Worm (Caenorhabditis elegans) whole organism, L3 larva: ENCODE measurements around the gene ceh-75.

Experiments used
- R02D3.7 ChIP-seq: fragments of 150-350 bp; optimal IDR thresholded peaks from 2 replicates; lab custom pipeline; 2014; ENCODE audit warnings: missing biosample characterization, missing genetic modification characterization
- ZK546.5 ChIP-seq: sonication (generic microtip); optimal IDR thresholded peaks from 2 replicates; lab custom pipeline; 2017; ENCODE audit warnings: missing biosample characterization, missing genetic modification characterization
- aly-2 ChIP-seq: fragments of 150-350 bp; optimal IDR thresholded peaks from 2 replicates; lab custom pipeline; 2014; ENCODE audit warnings: missing biosample characterization, missing genetic modification characterization
- ama-1 ChIP-seq: fragments of 150-350 bp; optimal IDR thresholded peaks from 2 replicates; lab custom pipeline; 2018
- ceh-16 ChIP-seq: sonication (generic microtip); optimal IDR thresholded peaks from 2 replicates; lab custom pipeline; 2017; ENCODE audit warnings: missing biosample characterization, missing genetic modification characterization
- ceh-82 ChIP-seq: fragments of 150-350 bp; optimal IDR thresholded peaks from 2 replicates; lab custom pipeline; 2014; ENCODE audit warnings: missing biosample characterization, missing genetic modification characterization
- ceh-9 ChIP-seq: sonication (generic microtip); optimal IDR thresholded peaks from 2 replicates; lab custom pipeline; 2018; ENCODE audit warnings: missing biosample characterization, missing genetic modification characterization
- egl-27 ChIP-seq: sonication (generic microtip); optimal IDR thresholded peaks from 4 replicates; lab custom pipeline; 2017; ENCODE audit warnings: missing biosample characterization, missing genetic modification reagents, missing genetic modification characterization
- egl-5 ChIP-seq: fragments of 150-350 bp; optimal IDR thresholded peaks from 2 replicates; lab custom pipeline; 2017; ENCODE audit warnings: missing biosample characterization, missing genetic modification reagents, missing genetic modification characterization, inconsistent platforms
- elt-2 ChIP-seq: sonication (generic microtip); optimal IDR thresholded peaks from 2 replicates; lab custom pipeline; 2016; ENCODE audit warnings: missing genetic modification reagents, mild to moderate bottlenecking, missing genetic modification characterization, missing compliant biosample characterization
- eor-1 ChIP-seq, 2 experiments: fragments of 150-350 bp; optimal IDR thresholded peaks; 2 replicates each; lab custom pipeline; 2014 to 2018; ENCODE audit warnings: missing biosample characterization in 2 of 2, missing genetic modification characterization in 2 of 2
- fos-1 ChIP-seq: fragments of 150-350 bp; optimal IDR thresholded peaks from 2 replicates; lab custom pipeline; 2014; ENCODE audit warnings: missing biosample characterization, missing genetic modification characterization
- hmg-11 ChIP-seq: sonication (generic microtip); optimal IDR thresholded peaks from 2 replicates; lab custom pipeline; 2016; ENCODE audit warnings: missing genetic modification characterization, missing compliant biosample characterization
- jun-1 ChIP-seq: fragments of 150-350 bp; optimal IDR thresholded peaks from 2 replicates; lab custom pipeline; 2014; ENCODE audit warnings: missing biosample characterization, missing genetic modification reagents, missing genetic modification characterization
- lin-15B ChIP-seq: fragments of 150-350 bp; optimal IDR thresholded peaks from 2 replicates; lab custom pipeline; 2014; ENCODE audit warnings: missing biosample characterization, missing genetic modification characterization
- lin-39 ChIP-seq: fragments of 150-350 bp; optimal IDR thresholded peaks from 2 replicates; lab custom pipeline; 2018; ENCODE audit warnings: missing biosample characterization, missing genetic modification reagents, missing genetic modification characterization
- lsy-12 ChIP-seq: sonication (generic microtip); optimal IDR thresholded peaks from 2 replicates; lab custom pipeline; 2016; ENCODE audit warnings: mild to moderate bottlenecking, missing genetic modification characterization, missing compliant biosample characterization
- nfya-1 ChIP-seq: sonication (generic microtip); optimal IDR thresholded peaks from 2 replicates; lab custom pipeline; 2017; ENCODE audit warnings: missing genetic modification characterization, mild to moderate bottlenecking, missing compliant biosample characterization, antibody characterized with exemption, moderate library complexity; ENCODE audit not compliant: insufficient read depth
- nhr-12 ChIP-seq: fragments of 150-350 bp; optimal IDR thresholded peaks from 2 replicates; lab custom pipeline; 2014; ENCODE audit warnings: missing biosample characterization, missing genetic modification characterization
- nhr-237 ChIP-seq: fragments of 150-350 bp; optimal IDR thresholded peaks from 2 replicates; lab custom pipeline; 2014; ENCODE audit warnings: missing biosample characterization, missing genetic modification characterization
- nhr-25 ChIP-seq: sonication (generic microtip); optimal IDR thresholded peaks from 2 replicates; lab custom pipeline; 2017; ENCODE audit warnings: missing biosample characterization, missing genetic modification characterization
- nhr-28 ChIP-seq: fragments of 150-350 bp; optimal IDR thresholded peaks from 2 replicates; lab custom pipeline; 2014; ENCODE audit warnings: missing biosample characterization, missing genetic modification characterization
- nhr-43 ChIP-seq: sonication (generic microtip); optimal IDR thresholded peaks from 2 replicates; lab custom pipeline; 2016; ENCODE audit warnings: mild to moderate bottlenecking, missing genetic modification characterization, missing compliant biosample characterization; ENCODE audit not compliant: poor library complexity, severe bottlenecking
- nhr-67 ChIP-seq: fragments of 150-350 bp; optimal IDR thresholded peaks from 2 replicates; lab custom pipeline; 2014; ENCODE audit warnings: missing biosample characterization, missing genetic modification characterization
- nhr-76 ChIP-seq: fragments of 150-350 bp; sonication (generic microtip); optimal IDR thresholded peaks from 5 replicates; lab custom pipeline; 2014; ENCODE audit warnings: missing biosample characterization, missing genetic modification characterization
- nhr-77 ChIP-seq: fragments of 150-350 bp; optimal IDR thresholded peaks from 2 replicates; lab custom pipeline; 2014; ENCODE audit warnings: missing biosample characterization, missing genetic modification characterization
- skn-1 ChIP-seq: fragments of 150-350 bp; optimal IDR thresholded peaks from 2 replicates; lab custom pipeline; 2014; ENCODE audit warnings: missing biosample characterization, missing genetic modification characterization
- snpc-4 ChIP-seq: fragments of 150-350 bp; optimal IDR thresholded peaks from 2 replicates; lab custom pipeline; 2014; ENCODE audit warnings: missing biosample characterization, missing genetic modification characterization
- tbx-2 ChIP-seq: sonication (generic microtip); optimal IDR thresholded peaks from 2 replicates; lab custom pipeline; 2016; ENCODE audit warnings: mild to moderate bottlenecking, missing genetic modification characterization, missing compliant biosample characterization
- unc-62 ChIP-seq: fragments of 150-350 bp; sonication (generic microtip); optimal IDR thresholded peaks from 4 replicates; lab custom pipeline; 2014; ENCODE audit warnings: missing biosample characterization, missing genetic modification reagents, missing genetic modification characterization
- zag-1 ChIP-seq: fragments of 150-350 bp; optimal IDR thresholded peaks from 2 replicates; lab custom pipeline; 2014; ENCODE audit warnings: missing biosample characterization, missing genetic modification characterization
- ztf-11 ChIP-seq: fragments of 150-350 bp; optimal IDR thresholded peaks from 2 replicates; lab custom pipeline; 2014; ENCODE audit warnings: missing biosample characterization, missing genetic modification characterization
- ztf-4 ChIP-seq: fragments of 150-350 bp; optimal IDR thresholded peaks from 2 replicates; lab custom pipeline; 2014; ENCODE audit warnings: missing biosample characterization, missing genetic modification characterization

ceh-75 gene

ce11 chrV:9962916-9963315 lies 41.8 kb downstream of the ceh-75 start:
- no peak for TF ChIP-seq lsy-12 (tag; lab: Kevin White, UChicago)
- peak; percentile 69 for TF ChIP-seq nhr-25 (tag; lab: Kevin White, UChicago)

- TF ChIP-seq nfya-1 (tag; lab: Kevin White, UChicago) (peak; percentile 5), lin-39 (tag; lab: Kevin White, UChicago) (peak; percentile 61), lsy-12 (tag; lab: Kevin White, UChicago) (no peak)
Observed at ce11 chrV:9964152-9964785, 43.1 kb downstream of the ceh-75 start.

ce11 chrV:9965891-9966290 lies 44.8 kb downstream of the ceh-75 start:
- TF ChIP-seq ceh-16 (tag; lab: Kevin White, UChicago) = no peak
- TF ChIP-seq nhr-76 (tag; lab: Kevin White, UChicago) = no peak
- no peak for TF ChIP-seq nhr-12 (tag; lab: Kevin White, UChicago)
- TF ChIP-seq ztf-11 (tag; lab: Kevin White, UChicago) = no peak
- TF ChIP-seq lsy-12 (tag; lab: Kevin White, UChicago) = no peak
- no peak for TF ChIP-seq tbx-2 (tag; lab: Kevin White, UChicago)
- TF ChIP-seq ceh-9 = no peak
- TF ChIP-seq skn-1 (tag; lab: Kevin White, UChicago) = no peak
- no peak for TF ChIP-seq ZK546.5
- no peak for TF ChIP-seq nhr-237 (tag; lab: Kevin White, UChicago)
- no peak for TF ChIP-seq aly-2 (tag; lab: Kevin White, UChicago)
- TF ChIP-seq zag-1 (tag; lab: Kevin White, UChicago) = no peak

- peak; percentile 23 for TF ChIP-seq ceh-82
- no peak for TF ChIP-seq egl-27 (tag; lab: Kevin White, UChicago)
- no peak for TF ChIP-seq ztf-11 (tag; lab: Kevin White, UChicago)
- peak; percentile 70 for TF ChIP-seq nfya-1 (tag; lab: Kevin White, UChicago)
- TF ChIP-seq lsy-12 (tag; lab: Kevin White, UChicago) = peak; percentile 61
- peak; percentile 9 for TF ChIP-seq ceh-16 (tag; lab: Kevin White, UChicago)
- TF ChIP-seq nhr-12 (tag; lab: Kevin White, UChicago) = no peak
- peak; percentile 62 for TF ChIP-seq nhr-43 (tag; lab: Kevin White, UChicago)
- TF ChIP-seq nhr-76 (tag; lab: Kevin White, UChicago) = no peak
- peak; percentile 79 for TF ChIP-seq hmg-11 (tag; lab: Kevin White, UChicago)
- peak; percentile 11 for TF ChIP-seq R02D3.7 (tag; lab: Kevin White, UChicago)
- peak; percentile 16 for TF ChIP-seq unc-62 (GFP tag; lab: Kevin White, UChicago)
- TF ChIP-seq lin-39 (tag; lab: Kevin White, UChicago) = peak; percentile 90
- peak; percentile 38 for TF ChIP-seq nhr-77
- TF ChIP-seq fos-1 = no peak
- TF ChIP-seq nhr-67 (tag; lab: Kevin White, UChicago) = no peak
- peak; percentile 59 for TF ChIP-seq egl-5 (tag; lab: Kevin White, UChicago)
- TF ChIP-seq nhr-28 (tag; lab: Kevin White, UChicago) = no peak
- TF ChIP-seq elt-2 (tag; lab: Kevin White, UChicago) = peak; percentile 52
- peak; percentile 22 for TF ChIP-seq snpc-4
- peak; percentile 2 for TF ChIP-seq skn-1 (tag; lab: Kevin White, UChicago)
- peak; percentile 2 for TF ChIP-seq jun-1 (tag; lab: Kevin White, UChicago)
- TF ChIP-seq nhr-237 (tag; lab: Kevin White, UChicago) = no peak
- TF ChIP-seq lin-15B (tag; lab: Kevin White, UChicago) = peak; percentile 21
- peak; percentile 67 for TF ChIP-seq tbx-2 (tag; lab: Kevin White, UChicago)
- no peak for TF ChIP-seq eor-1 (tag; optimal IDR thresholded peaks at IDR 0.05; lab: Kevin White, UChicago)
- TF ChIP-seq ama-1 = peak; percentile 53
- TF ChIP-seq ztf-4 (tag; lab: Kevin White, UChicago) = peak; percentile 76
Observed at ce11 chrV:9970119-9970518, 49.0 kb downstream of the ceh-75 start.
